Fruit fly (Drosophila melanogaster) whole organism, embryonic: Measurements from ENCODE around the gene S6KL.

ENCODE experiments used
- CG10147 ChIP-seq: fragments of 200-800 bp; sonication (Bioruptor generic); optimal IDR thresholded peaks from 2 replicates; lab custom pipeline; 2019; ENCODE audit warnings: missing biosample characterization, mild to moderate bottlenecking, missing genetic modification characterization, moderate library complexity
- CG10431 ChIP-seq: fragments of 200-800 bp; sonication (Bioruptor generic); optimal IDR thresholded peaks from 3 replicates; lab custom pipeline; 2018; ENCODE audit warnings: missing biosample characterization, mild to moderate bottlenecking, missing genetic modification characterization
- CG11247 ChIP-seq: fragments of 200-800 bp; sonication (Bioruptor generic); IDR thresholded peaks from 2 replicates; pipeline ENCODE4 v1.3.6; 2022; ENCODE audit warnings: missing biosample characterization, missing genetic modification characterization
- CG12071 ChIP-seq: fragments of 200-800 bp; sonication (Bioruptor generic); optimal IDR thresholded peaks from 3 replicates; lab custom pipeline; 2018; ENCODE audit warnings: missing biosample characterization, mild to moderate bottlenecking, missing genetic modification characterization
- CG12744 ChIP-seq: fragments of 200-800 bp; sonication (Bioruptor generic); optimal IDR thresholded peaks from 2 replicates; lab custom pipeline; 2016; ENCODE audit warnings: missing biosample characterization, missing genetic modification characterization
- CG12942 ChIP-seq: fragments of 200-800 bp; sonication (Bioruptor generic); optimal IDR thresholded peaks from 3 replicates; lab custom pipeline; 2016; ENCODE audit warnings: missing biosample characterization, missing genetic modification characterization
- CG13624 ChIP-seq: fragments of 200-800 bp; sonication (Bioruptor generic); optimal IDR thresholded peaks from 2 replicates; lab custom pipeline; 2016; ENCODE audit warnings: missing biosample characterization, missing genetic modification characterization
- CG13894 ChIP-seq: fragments of 200-800 bp; sonication (Bioruptor generic); optimal IDR thresholded peaks from 3 replicates; lab custom pipeline; 2018; ENCODE audit warnings: missing biosample characterization, mild to moderate bottlenecking, missing genetic modification characterization, moderate library complexity
- CG14860 ChIP-seq: fragments of 200-800 bp; sonication (Bioruptor generic); IDR thresholded peaks from 3 replicates; pipeline ENCODE4 v1.3.6; 2022; ENCODE audit warnings: missing biosample characterization, missing genetic modification characterization; ENCODE audit not compliant: partially characterized antibody
- CG1602 ChIP-seq: fragments of 200-800 bp; sonication (Bioruptor generic); optimal IDR thresholded peaks from 3 replicates; lab custom pipeline; 2016; ENCODE audit warnings: missing biosample characterization, missing genetic modification characterization
- CG1603 ChIP-seq: fragments of 200-800 bp; sonication (Bioruptor generic); optimal IDR thresholded peaks from 2 replicates; lab custom pipeline; 2019; ENCODE audit warnings: missing biosample characterization, mild to moderate bottlenecking, missing genetic modification characterization, moderate library complexity
- CG17361 ChIP-seq: fragments of 200-800 bp; sonication (Bioruptor generic); IDR thresholded peaks from 3 replicates; pipeline ENCODE4 v1.3.6; 2022; ENCODE audit warnings: missing biosample characterization, missing genetic modification characterization
- CG17802 ChIP-seq: fragments of 200-800 bp; sonication (Bioruptor generic); optimal IDR thresholded peaks from 2 replicates; lab custom pipeline; 2018; ENCODE audit warnings: missing biosample characterization, mild to moderate bottlenecking, missing genetic modification characterization, moderate library complexity
- CG30431 ChIP-seq: fragments of 200-800 bp; sonication (Bioruptor generic); optimal IDR thresholded peaks from 2 replicates; lab custom pipeline; 2017; ENCODE audit warnings: missing biosample characterization, missing genetic modification characterization
- CG31441 ChIP-seq: fragments of 200-800 bp; sonication (Bioruptor generic); IDR thresholded peaks from 2 replicates; pipeline ENCODE4 v1.3.6; 2022; ENCODE audit warnings: missing biosample characterization, missing genetic modification characterization
- CG32772 ChIP-seq: fragments of 200-800 bp; sonication (Bioruptor generic); IDR thresholded peaks from 2 replicates; pipeline ENCODE4 v1.3.6; 2022; ENCODE audit warnings: missing biosample characterization, missing genetic modification characterization
- CG6175 ChIP-seq: fragments of 200-800 bp; sonication (Bioruptor generic); IDR thresholded peaks from 3 replicates; pipeline ENCODE4 v1.3.6; 2022; ENCODE audit warnings: missing biosample characterization, missing genetic modification characterization
- CG6683 ChIP-seq: fragments of 200-800 bp; sonication (Bioruptor generic); optimal IDR thresholded peaks from 2 replicates; lab custom pipeline; 2017; ENCODE audit warnings: missing biosample characterization, mild to moderate bottlenecking, missing genetic modification characterization, missing genetic modification reagents
- CG7556 ChIP-seq: fragments of 200-800 bp; sonication (Bioruptor generic); optimal IDR thresholded peaks from 2 replicates; lab custom pipeline; 2017; ENCODE audit warnings: missing biosample characterization, mild to moderate bottlenecking, missing genetic modification characterization
- CG7963 ChIP-seq: fragments of 200-800 bp; sonication (Bioruptor generic); IDR thresholded peaks from 3 replicates; pipeline ENCODE4 v1.3.6; 2022; ENCODE audit warnings: missing biosample characterization, missing genetic modification characterization; ENCODE audit not compliant: partially characterized antibody
- CG9437 ChIP-seq: fragments of 200-800 bp; sonication (Bioruptor generic); optimal IDR thresholded peaks from 2 replicates; lab custom pipeline; 2018; ENCODE audit warnings: missing biosample characterization, mild to moderate bottlenecking, missing genetic modification characterization
- CG9797 ChIP-seq: fragments of 200-800 bp; sonication (Bioruptor generic); optimal IDR thresholded peaks from 3 replicates; lab custom pipeline; 2018; ENCODE audit warnings: missing biosample characterization, mild to moderate bottlenecking, missing genetic modification characterization
- Dek ChIP-seq: fragments of 200-800 bp; sonication (Bioruptor generic); optimal IDR thresholded peaks from 3 replicates; lab custom pipeline; 2019; ENCODE audit warnings: missing biosample characterization, mild to moderate bottlenecking, missing genetic modification characterization, moderate library complexity
- Hr39 ChIP-seq: fragments of >200 bp; optimal IDR thresholded peaks from 2 replicates; lab custom pipeline; 2017
- Nf-YC ChIP-seq: fragments of 200-800 bp; optimal IDR thresholded peaks from 3 replicates; lab custom pipeline; 2019; ENCODE audit warnings: missing biosample characterization, mild to moderate bottlenecking, missing genetic modification characterization, moderate library complexity
- Ptx1 ChIP-seq: fragments of 200-800 bp; sonication (Bioruptor generic); IDR thresholded peaks from 2 replicates; pipeline ENCODE4 v1.3.6; 2022; ENCODE audit warnings: missing biosample characterization, missing genetic modification characterization
- Sin3A ChIP-seq: fragments of >200 bp; optimal IDR thresholded peaks from 2 replicates; lab custom pipeline; 2018
- Sry-δ ChIP-seq: fragments of 200-800 bp; sonication (Bioruptor generic); optimal IDR thresholded peaks from 2 replicates; lab custom pipeline; 2016; ENCODE audit warnings: missing biosample characterization, missing genetic modification characterization
- ab ChIP-seq: fragments of 200-800 bp; sonication (Bioruptor generic); optimal IDR thresholded peaks from 2 replicates; lab custom pipeline; 2016; ENCODE audit warnings: missing biosample characterization, missing genetic modification characterization
- abd-A ChIP-seq: fragments of 200-800 bp; sonication (Bioruptor generic); optimal IDR thresholded peaks from 3 replicates; lab custom pipeline; 2019; ENCODE audit warnings: missing biosample characterization, mild to moderate bottlenecking, missing genetic modification characterization, moderate library complexity
- amos ChIP-seq: fragments of 200-800 bp; sonication (Bioruptor generic); IDR thresholded peaks from 2 replicates; pipeline ENCODE4 v1.3.6; 2022; ENCODE audit warnings: missing biosample characterization, missing genetic modification characterization; ENCODE audit not compliant: partially characterized antibody
- aop ChIP-seq: fragments of 200-800 bp; sonication (Bioruptor generic); IDR thresholded peaks from 2 replicates; pipeline ENCODE4 v1.3.6; 2022; ENCODE audit warnings: missing biosample characterization, missing genetic modification characterization
- ap ChIP-seq: fragments of 200-800 bp; sonication (Bioruptor generic); IDR thresholded peaks from 2 replicates; pipeline ENCODE4 v1.3.6; 2022; ENCODE audit warnings: missing biosample characterization, missing genetic modification characterization
- ara ChIP-seq: fragments of 200-800 bp; sonication (Bioruptor generic); IDR thresholded peaks from 2 replicates; pipeline ENCODE4 v1.3.6; 2022; ENCODE audit warnings: missing biosample characterization, missing genetic modification characterization
- btn ChIP-seq: fragments of 200-800 bp; sonication (Bioruptor generic); optimal IDR thresholded peaks from 2 replicates; lab custom pipeline; 2016; ENCODE audit warnings: missing biosample characterization, missing genetic modification characterization
- cad ChIP-seq: fragments of >200 bp; optimal IDR thresholded peaks from 2 replicates; lab custom pipeline; 2017; ENCODE audit warnings: missing biosample characterization, missing genetic modification characterization
- chm ChIP-seq: fragments of 200-800 bp; sonication (Bioruptor generic); IDR thresholded peaks from 2 replicates; pipeline ENCODE4 v1.3.6; 2022; ENCODE audit warnings: missing biosample characterization, missing genetic modification characterization
- ems ChIP-seq: fragments of 200-800 bp; sonication (Bioruptor generic); optimal IDR thresholded peaks from 3 replicates; lab custom pipeline; 2016; ENCODE audit warnings: missing biosample characterization, missing genetic modification characterization
- gem ChIP-seq: fragments of 200-800 bp; sonication (Bioruptor generic); optimal IDR thresholded peaks from 2 replicates; lab custom pipeline; 2019; ENCODE audit warnings: missing biosample characterization, mild to moderate bottlenecking, missing genetic modification characterization, moderate library complexity
- maf-S ChIP-seq: fragments of 200-800 bp; sonication (Bioruptor generic); optimal IDR thresholded peaks from 2 replicates; lab custom pipeline; 2016; ENCODE audit warnings: missing biosample characterization, missing genetic modification characterization
- pum ChIP-seq: fragments of 200-800 bp; sonication (Bioruptor generic); optimal IDR thresholded peaks from 2 replicates; lab custom pipeline; 2016; ENCODE audit warnings: missing biosample characterization, missing genetic modification characterization
- salm ChIP-seq: fragments of 200-800 bp; sonication (Bioruptor generic); optimal IDR thresholded peaks from 2 replicates; lab custom pipeline; 2018; ENCODE audit warnings: missing biosample characterization, mild to moderate bottlenecking, missing genetic modification characterization
- sc ChIP-seq, 3 experiments: fragments of >200 bp in 2 of 3; fragments of 200-800 bp in 1 of 3; sonication (Bioruptor generic) in 1 of 3; optimal IDR thresholded peaks; 2 replicates in 2 of 3; 3 replicates in 1 of 3; lab custom pipeline; 2017; ENCODE audit warnings: mild to moderate bottlenecking in 1 of 3, missing biosample characterization in 1 of 3, missing genetic modification characterization in 1 of 3, missing genetic modification reagents in 1 of 3
- scrt ChIP-seq: fragments of 200-800 bp; sonication (Bioruptor generic); optimal IDR thresholded peaks from 2 replicates; lab custom pipeline; 2018; ENCODE audit warnings: missing biosample characterization, mild to moderate bottlenecking, missing genetic modification characterization, moderate library complexity
- sd ChIP-seq: fragments of 200-800 bp; sonication (Bioruptor generic); optimal IDR thresholded peaks from 3 replicates; lab custom pipeline; 2018; ENCODE audit warnings: missing biosample characterization, mild to moderate bottlenecking, missing genetic modification characterization, moderate library complexity
- so ChIP-seq: fragments of 200-800 bp; sonication (Bioruptor generic); IDR thresholded peaks from 3 replicates; pipeline ENCODE4 v1.3.6; 2022; ENCODE audit warnings: missing biosample characterization, missing genetic modification characterization
- sob ChIP-seq: fragments of 200-800 bp; sonication (Bioruptor generic); IDR thresholded peaks from 2 replicates; pipeline ENCODE4 v1.3.6; 2022; ENCODE audit warnings: missing biosample characterization, missing genetic modification characterization
- trem ChIP-seq: fragments of 200-800 bp; optimal IDR thresholded peaks from 3 replicates; lab custom pipeline; 2019; ENCODE audit warnings: missing biosample characterization, mild to moderate bottlenecking, missing genetic modification characterization, moderate library complexity
- ttk ChIP-seq: fragments of 200-800 bp; sonication (Bioruptor generic); IDR thresholded peaks from 2 replicates; pipeline ENCODE4 v2.1.2; 2022; ENCODE audit warnings: missing biosample characterization, missing genetic modification characterization
- usp ChIP-seq: fragments of >200 bp; optimal IDR thresholded peaks from 2 replicates; lab custom pipeline; 2017; ENCODE audit warnings: missing biosample characterization, missing genetic modification characterization
- zf30C ChIP-seq: fragments of 200-800 bp; sonication (Bioruptor generic); optimal IDR thresholded peaks from 3 replicates; lab custom pipeline; 2018; ENCODE audit warnings: missing biosample characterization, mild to moderate bottlenecking, missing genetic modification characterization

The S6KL gene

DNA sequence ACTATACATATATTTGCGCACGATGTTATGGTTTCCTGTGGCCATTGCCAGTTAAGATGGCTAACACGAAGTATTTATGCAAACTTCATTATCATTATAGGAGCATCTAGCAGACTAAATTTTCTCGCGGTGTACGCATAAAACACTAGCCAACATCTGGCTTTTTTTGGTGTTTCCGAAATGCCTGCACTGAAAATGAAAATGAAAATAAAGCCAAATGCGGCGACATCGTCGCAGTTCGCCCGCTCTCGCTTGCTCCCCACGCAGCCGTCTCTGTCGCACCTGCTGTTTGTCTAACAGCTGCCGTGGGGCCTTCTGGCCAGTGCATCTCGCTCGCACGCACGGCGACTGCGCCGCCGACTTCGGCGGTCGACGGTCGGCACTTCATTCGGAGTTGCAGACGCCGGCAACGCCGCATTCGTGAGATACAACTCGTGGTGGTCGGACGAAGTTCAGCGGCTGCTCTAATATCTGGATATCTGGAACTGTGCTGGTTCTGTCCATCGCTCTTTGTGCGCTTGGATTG, 13.4 kb upstream of the S6KL start, which contains the start of gene CG6891 (continued):
- TF ChIP-seq CG6175 (GFP tag; lab: Robert Waterston, UW) (no peak), scrt (GFP tag; lab: Kevin White, UChicago) (no peak), Dek (tag; lab: Kevin White, UChicago) (no peak), sob (GFP tag; lab: Robert Waterston, UW) (peak; percentile 57), CG10431 (GFP tag; lab: Kevin White, UChicago) (peak; percentile 47), CG17361 (GFP tag; lab: Robert Waterston, UW) (0 out of 3 replicates have a peak, but pooled peaks have one; percentile 16), CG12744 (no peak), ttk (GFP tag; lab: Robert Waterston, UW) (no peak), CG1603 (tag; lab: Kevin White, UChicago) (peak; percentile 54), CG12942 (GFP tag; lab: Kevin White, UChicago) (no peak), btn (GFP tag; lab: Kevin White, UChicago) (no peak), CG31441 (GFP tag; lab: Robert Waterston, UW) (peak; percentile 39), cad (GFP tag; lab: Kevin White, UChicago) (no peak), ap (GFP tag; lab: Robert Waterston, UW) (no peak), maf-S (GFP tag; lab: Kevin White, UChicago) (no peak), CG17802 (tag; lab: Kevin White, UChicago) (no peak), so (GFP tag; lab: Robert Waterston, UW) (peak; percentile 43; the same call in 1 of the 3 replicates), aop (GFP tag; lab: Robert Waterston, UW) (no peak), CG1602 (GFP tag; lab: Kevin White, UChicago) (no peak), Nf-YC (tag; lab: Kevin White, UChicago) (peak; percentile 49), CG7556 (GFP tag; lab: Kevin White, UChicago) (no peak), Ptx1 (GFP tag; lab: Robert Waterston, UW) (0 out of 2 replicates have a peak, but pooled peaks have one; percentile 9), sd (tag; lab: Kevin White, UChicago) (peak; percentile 7), sc (optimal IDR thresholded peaks at IDR 0.05; lab: Kevin White, UChicago) (no peak), sc (GFP tag; optimal IDR thresholded peaks at IDR 0.05; lab: Kevin White, UChicago) (peak; percentile 37), Sry-δ (no peak), ems (GFP tag; lab: Kevin White, UChicago) (no peak), Sin3A (lab: Kevin White, UChicago) (no peak), CG9797 (no peak), CG13894 (tag; lab: Kevin White, UChicago) (no peak), CG9437 (GFP tag; lab: Kevin White, UChicago) (no peak), CG12071 (GFP tag; lab: Kevin White, UChicago) (no peak), Hr39 (lab: Kevin White, UChicago) (no peak), chm (GFP tag; lab: Robert Waterston, UW) (peak; percentile 63), ara (GFP tag; lab: Robert Waterston, UW) (peak; percentile 57), zf30C (GFP tag; lab: Kevin White, UChicago) (peak; percentile 76), CG14860 (GFP tag; lab: Robert Waterston, UW) (0 out of 3 replicates have a peak, but pooled peaks have one; percentile 22), salm (tag; lab: Kevin White, UChicago) (no peak), trem (tag; lab: Kevin White, UChicago) (no peak), CG11247 (GFP tag; lab: Robert Waterston, UW) (no peak), CG10147 (GFP tag; lab: Kevin White, UChicago) (no peak), CG30431 (GFP tag; lab: Kevin White, UChicago) (no peak), CG7963 (GFP tag; lab: Robert Waterston, UW) (no peak), gem (tag; lab: Kevin White, UChicago) (peak; percentile 55), pum (GFP tag; lab: Kevin White, UChicago) (peak; percentile 39), CG6683 (GFP tag; lab: Kevin White, UChicago) (no peak), usp (GFP tag; lab: Kevin White, UChicago) (no peak), ab (GFP tag; lab: Kevin White, UChicago) (no peak), CG13624 (GFP tag; lab: Kevin White, UChicago) (peak; percentile 16), abd-A (tag; lab: Kevin White, UChicago) (no peak), amos (GFP tag; lab: Robert Waterston, UW) (0 out of 2 replicates have a peak, but pooled peaks have one; percentile 25), CG32772 (no peak)
